ENCODE assay signal across 1 fruit fly cellular context in the genomic region with DNA sequence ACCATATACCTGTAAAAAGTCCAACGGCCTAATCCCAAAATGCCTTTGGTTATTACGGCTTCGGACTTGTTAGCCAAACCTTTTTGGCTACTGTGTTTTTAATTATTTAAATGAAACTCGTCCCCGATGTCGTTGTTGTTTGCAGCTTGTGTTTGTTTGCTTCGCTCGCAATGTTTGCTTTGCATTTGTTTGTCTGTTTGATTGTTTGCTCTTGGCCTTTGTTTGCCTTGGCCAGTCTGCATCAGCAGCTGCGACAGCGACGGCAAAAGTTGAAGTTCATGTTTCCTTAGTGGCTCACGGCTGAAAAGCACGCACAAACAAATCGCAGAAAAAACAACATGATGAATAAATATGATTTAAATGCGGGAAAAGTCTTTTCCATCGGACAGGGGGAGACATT.
TF ChIP-seq lines count a peak whose summit lies in the region.

No protein-coding gene starts in this region.

TF ChIP-seq in whole organism, embryonic, 481 proteins besides CTCF, POLR2A, EP300 and RAD21 (continued from another document and continues in another):
- TF ChIP-seq CG12219 (GFP tag; optimal IDR thresholded peaks at IDR 0.05; lab: Kevin White, UChicago) (peak; percentile 41), CG8924 (tag; optimal IDR thresholded peaks at IDR 0.05; lab: Kevin White, UChicago) (peak; percentile 25), psq (GFP tag; optimal IDR thresholded peaks at IDR 0.05; lab: Kevin White, UChicago) (no peak), br (optimal IDR thresholded peaks at IDR 0.05; lab: Kevin White, UChicago) (no peak), CG8089 (GFP tag; optimal IDR thresholded peaks at IDR 0.05; lab: Kevin White, UChicago) (peak; percentile 50), Oaz (GFP tag; IDR thresholded peaks at IDR 0.05; lab: Robert Waterston, UW) (no peak), gsb (GFP tag; IDR thresholded peaks at IDR 0.05; lab: Robert Waterston, UW) (no peak), sqz (GFP tag; optimal IDR thresholded peaks at IDR 0.05; lab: Kevin White, UChicago) (no peak), org-1 (GFP tag; optimal IDR thresholded peaks at IDR 0.05; lab: Kevin White, UChicago) (peak; percentile 29), BtbVII (GFP tag; optimal IDR thresholded peaks at IDR 0.05; lab: Kevin White, UChicago) (peak; percentile 6), Blimp-1 (GFP tag; optimal IDR thresholded peaks at IDR 0.05; lab: Kevin White, UChicago) (peak; percentile 56), CG11398 (GFP tag; optimal IDR thresholded peaks at IDR 0.05; lab: Kevin White, UChicago) (peak; percentile 44), Sox102F (GFP tag; optimal IDR thresholded peaks at IDR 0.05; lab: Kevin White, UChicago) (peak; percentile 61), ems (GFP tag; optimal IDR thresholded peaks at IDR 0.05; lab: Kevin White, UChicago) (no peak), HHEX (GFP tag; optimal IDR thresholded peaks at IDR 0.05; lab: Kevin White, UChicago) (peak; percentile 36), CG14050 (GFP tag; IDR thresholded peaks at IDR 0.05; lab: Robert Waterston, UW) (no peak), C15 (GFP tag; IDR thresholded peaks at IDR 0.05; lab: Robert Waterston, UW) (no peak), Meics (GFP tag; optimal IDR thresholded peaks at IDR 0.05; lab: Kevin White, UChicago) (peak; percentile 9), btn (GFP tag; optimal IDR thresholded peaks at IDR 0.05; lab: Kevin White, UChicago) (no peak), Hsf (GFP tag; optimal IDR thresholded peaks at IDR 0.05; lab: Kevin White, UChicago) (no peak), sna (GFP tag; IDR thresholded peaks at IDR 0.05; lab: Robert Waterston, UW; ENCODE audit: partially characterized antibody) (no peak), Sox100B (GFP tag; optimal IDR thresholded peaks at IDR 0.05; lab: Kevin White, UChicago) (peak; percentile 54), Awh (GFP tag; IDR thresholded peaks at IDR 0.05; lab: Robert Waterston, UW) (peak; percentile 67; the same call in 1 of the 2 replicates), CG11695 (GFP tag; IDR thresholded peaks at IDR 0.05; lab: Robert Waterston, UW) (no peak), nau (GFP tag; optimal IDR thresholded peaks at IDR 0.05; lab: Kevin White, UChicago) (peak; percentile 72), usp (GFP tag; optimal IDR thresholded peaks at IDR 0.05; lab: Kevin White, UChicago) (no peak), CG13424 (tag; optimal IDR thresholded peaks at IDR 0.05; lab: Kevin White, UChicago) (peak; percentile 12), CG11456 (GFP tag; IDR thresholded peaks at IDR 0.05; lab: Robert Waterston, UW) (no peak), Lpt (GFP tag; optimal IDR thresholded peaks at IDR 0.05; lab: Kevin White, UChicago) (no peak), ro (GFP tag; IDR thresholded peaks at IDR 0.05; lab: Robert Waterston, UW) (no peak), CG18262 (tag; optimal IDR thresholded peaks at IDR 0.05; lab: Kevin White, UChicago) (peak; percentile 33), CG1792 (GFP tag; optimal IDR thresholded peaks at IDR 0.05; lab: Kevin White, UChicago) (peak; percentile 18), sc (optimal IDR thresholded peaks at IDR 0.05; lab: Kevin White, UChicago) (no peak), sc (GFP tag; optimal IDR thresholded peaks at IDR 0.05; lab: Kevin White, UChicago) (peak; percentile 18), Mes4 (GFP tag; optimal IDR thresholded peaks at IDR 0.05; lab: Kevin White, UChicago) (peak; percentile 52), Usf (GFP tag; optimal IDR thresholded peaks at IDR 0.05; lab: Kevin White, UChicago) (no peak), HLHmδ (GFP tag; optimal IDR thresholded peaks at IDR 0.05; lab: Kevin White, UChicago) (no peak), CG2712 (tag; optimal IDR thresholded peaks at IDR 0.05; lab: Kevin White, UChicago) (peak; percentile 33), gsb-n (tag; optimal IDR thresholded peaks at IDR 0.05; lab: Kevin White, UChicago) (peak; percentile 40), Ada2b (GFP tag; IDR thresholded peaks at IDR 0.05; lab: Robert Waterston, UW) (no peak), CG11247 (GFP tag; IDR thresholded peaks at IDR 0.05; lab: Robert Waterston, UW) (no peak), CG6683 (GFP tag; optimal IDR thresholded peaks at IDR 0.05; lab: Kevin White, UChicago) (no peak), eve (GFP tag; optimal IDR thresholded peaks at IDR 0.05; lab: Kevin White, UChicago) (no peak), CG5180 (GFP tag; optimal IDR thresholded peaks at IDR 0.05; lab: Kevin White, UChicago) (peak; percentile 36), CG2875 (GFP tag; optimal IDR thresholded peaks at IDR 0.05; lab: Kevin White, UChicago) (peak; percentile 48), D19B (GFP tag; optimal IDR thresholded peaks at IDR 0.05; lab: Kevin White, UChicago) (no peak), CG3407 (GFP tag; optimal IDR thresholded peaks at IDR 0.05; lab: Kevin White, UChicago) (peak; percentile 61), Trl (optimal IDR thresholded peaks at IDR 0.05; lab: Kevin White, UChicago) (no peak), Trl (GFP tag; optimal IDR thresholded peaks at IDR 0.05; lab: Kevin White, UChicago) (peak; percentile 63), p53 (GFP tag; optimal IDR thresholded peaks at IDR 0.05; lab: Kevin White, UChicago) (peak; percentile 13), jing (GFP tag; optimal IDR thresholded peaks at IDR 0.05; lab: Kevin White, UChicago) (no peak), lov (optimal IDR thresholded peaks at IDR 0.05; lab: Kevin White, UChicago) (no peak), lov (GFP tag; IDR thresholded peaks at IDR 0.05; lab: Robert Waterston, UW) (peak; percentile 44; the same call in 1 of the 3 replicates), Hr78 (GFP tag; optimal IDR thresholded peaks at IDR 0.05; lab: Kevin White, UChicago) (no peak), CG7839 (tag; optimal IDR thresholded peaks at IDR 0.05; lab: Kevin White, UChicago) (peak; percentile 18), onecut (GFP tag; IDR thresholded peaks at IDR 0.05; lab: Robert Waterston, UW) (peak; percentile 36; the same call in 1 of the 2 replicates), CG10267 (tag; optimal IDR thresholded peaks at IDR 0.05; lab: Kevin White, UChicago) (no peak), CG17186 (GFP tag; optimal IDR thresholded peaks at IDR 0.05; lab: Kevin White, UChicago) (peak; percentile 19), CG14441 (GFP tag; IDR thresholded peaks at IDR 0.05; lab: Robert Waterston, UW) (0 out of 2 replicates have a peak, but pooled peaks have one; percentile 31), CG17328 (GFP tag; IDR thresholded peaks at IDR 0.05; lab: Robert Waterston, UW) (peak; percentile 23; the same call in 1 of the 2 replicates), CG1647 (GFP tag; optimal IDR thresholded peaks at IDR 0.05; lab: Kevin White, UChicago) (no peak), dysf (GFP tag; IDR thresholded peaks at IDR 0.05; lab: Robert Waterston, UW) (peak; percentile 38; the same call in 1 of the 3 replicates), pho (GFP tag; optimal IDR thresholded peaks at IDR 0.05; lab: Kevin White, UChicago) (no peak), CG8388 (GFP tag; optimal IDR thresholded peaks at IDR 0.05; lab: Kevin White, UChicago) (peak; percentile 1), chinmo (GFP tag; IDR thresholded peaks at IDR 0.05; lab: Robert Waterston, UW; ENCODE audit: partially characterized antibody) (no peak), CG8281 (tag; optimal IDR thresholded peaks at IDR 0.05; lab: Kevin White, UChicago) (peak; percentile 13), so (GFP tag; IDR thresholded peaks at IDR 0.05; lab: Robert Waterston, UW) (peak; percentile 60; the same call in 2 of the 3 replicates), CG15269 (tag; optimal IDR thresholded peaks at IDR 0.05; lab: Kevin White, UChicago) (peak; percentile 40), cg (GFP tag; optimal IDR thresholded peaks at IDR 0.05; lab: Kevin White, UChicago) (no peak), dpn (GFP tag; optimal IDR thresholded peaks at IDR 0.05; lab: Kevin White, UChicago) (peak in 1 of 2 experiments; percentile 12), CG14014 (GFP tag; IDR thresholded peaks at IDR 0.05; lab: Robert Waterston, UW) (peak; percentile 38; the same call in 1 of the 2 replicates), Chrac-16 (GFP tag; optimal IDR thresholded peaks at IDR 0.05; lab: Kevin White, UChicago) (no peak), CG10654 (GFP tag; optimal IDR thresholded peaks at IDR 0.05; lab: Kevin White, UChicago) (peak; percentile 35), lola (GFP tag; optimal IDR thresholded peaks at IDR 0.05; lab: Kevin White, UChicago) (no peak), CG10147 (GFP tag; optimal IDR thresholded peaks at IDR 0.05; lab: Kevin White, UChicago) (no peak), NC2β (GFP tag; optimal IDR thresholded peaks at IDR 0.05; lab: Kevin White, UChicago) (peak; percentile 9), CG4424 (GFP tag; optimal IDR thresholded peaks at IDR 0.05; lab: Kevin White, UChicago) (peak; percentile 6), CG5953 (GFP tag; IDR thresholded peaks at IDR 0.05; lab: Robert Waterston, UW) (peak; percentile 72; the same call in 1 of the 2 replicates), CG18599 (GFP tag; optimal IDR thresholded peaks at IDR 0.05; lab: Kevin White, UChicago) (peak; percentile 38), CG13287 (GFP tag; IDR thresholded peaks at IDR 0.05; lab: Robert Waterston, UW; ENCODE audit: partially characterized antibody) (no peak), CG11723 (GFP tag; optimal IDR thresholded peaks at IDR 0.05; lab: Kevin White, UChicago) (peak; percentile 18), maf-S (GFP tag; optimal IDR thresholded peaks at IDR 0.05; lab: Kevin White, UChicago) (no peak), pan (optimal IDR thresholded peaks at IDR 0.05; lab: Kevin White, UChicago) (no peak), pan (GFP tag; optimal IDR thresholded peaks at IDR 0.05 in 1 of 2, IDR thresholded peaks at IDR 0.05 in 1 of 2) (peak in 1 of 2 experiments; percentile 13), CG12155 (GFP tag; optimal IDR thresholded peaks at IDR 0.05; lab: Kevin White, UChicago) (no peak), CG4707 (GFP tag; optimal IDR thresholded peaks at IDR 0.05; lab: Kevin White, UChicago) (peak; percentile 52), CG13296 (GFP tag; optimal IDR thresholded peaks at IDR 0.05; lab: Kevin White, UChicago) (peak; percentile 32), knrl (GFP tag; IDR thresholded peaks at IDR 0.05; lab: Robert Waterston, UW; ENCODE audit: partially characterized antibody) (no peak), pnt (GFP tag; optimal IDR thresholded peaks at IDR 0.05; lab: Kevin White, UChicago) (no peak), mirr (GFP tag; optimal IDR thresholded peaks at IDR 0.05; lab: Kevin White, UChicago) (no peak), Dad (GFP tag; optimal IDR thresholded peaks at IDR 0.05; lab: Kevin White, UChicago) (no peak), bsh (GFP tag; optimal IDR thresholded peaks at IDR 0.05; lab: Kevin White, UChicago) (peak in 1 of 2 experiments; percentile 48), ken (GFP tag; IDR thresholded peaks at IDR 0.05; lab: Robert Waterston, UW) (no peak), MESR4 (GFP tag; optimal IDR thresholded peaks at IDR 0.05; lab: Kevin White, UChicago) (no peak), ash1 (GFP tag; optimal IDR thresholded peaks at IDR 0.05; lab: Kevin White, UChicago) (no peak), bab2 (GFP tag; optimal IDR thresholded peaks at IDR 0.05; lab: Kevin White, UChicago) (peak; percentile 25), Bteb2 (GFP tag; optimal IDR thresholded peaks at IDR 0.05; lab: Kevin White, UChicago) (no peak), luna (GFP tag; optimal IDR thresholded peaks at IDR 0.05; lab: Kevin White, UChicago) (no peak), CG17361 (GFP tag; IDR thresholded peaks at IDR 0.05; lab: Robert Waterston, UW) (0 out of 3 replicates have a peak, but pooled peaks have one; percentile 16), CG7556 (GFP tag; optimal IDR thresholded peaks at IDR 0.05; lab: Kevin White, UChicago) (peak; percentile 9), zfh1 (GFP tag; IDR thresholded peaks at IDR 0.05; lab: Robert Waterston, UW) (peak; percentile 53; the same call in 1 of the 3 replicates), CG8944 (GFP tag; optimal IDR thresholded peaks at IDR 0.05; lab: Kevin White, UChicago) (no peak), Sry-β (GFP tag; optimal IDR thresholded peaks at IDR 0.05; lab: Kevin White, UChicago) (peak; percentile 11), slbo (GFP tag; IDR thresholded peaks at IDR 0.05; lab: Robert Waterston, UW) (0 out of 2 replicates have a peak, but pooled peaks have one; percentile 14), CG12104 (GFP tag; optimal IDR thresholded peaks at IDR 0.05; lab: Kevin White, UChicago) (no peak), ara (GFP tag; IDR thresholded peaks at IDR 0.05; lab: Robert Waterston, UW) (peak; percentile 40; the same call in 1 of the 2 replicates), bcd (GFP tag; optimal IDR thresholded peaks at IDR 0.05; lab: Kevin White, UChicago) (peak; percentile 8), Xrp1 (GFP tag; IDR thresholded peaks at IDR 0.05; lab: Robert Waterston, UW) (peak; percentile 34; the same call in 1 of the 2 replicates), Nf-YB (GFP tag; optimal IDR thresholded peaks at IDR 0.05; lab: Kevin White, UChicago) (no peak), Hmr (GFP tag; optimal IDR thresholded peaks at IDR 0.05; lab: Kevin White, UChicago) (peak; percentile 38), esg (GFP tag; conservative IDR thresholded peaks at IDR 0.05; lab: Robert Waterston, UW) (no peak), rib (GFP tag; IDR thresholded peaks at IDR 0.05; lab: Robert Waterston, UW) (no peak), Camta (GFP tag; optimal IDR thresholded peaks at IDR 0.05; lab: Kevin White, UChicago) (peak; percentile 27), jumu (GFP tag; optimal IDR thresholded peaks at IDR 0.05; lab: Kevin White, UChicago) (no peak), az2 (GFP tag; optimal IDR thresholded peaks at IDR 0.05; lab: Kevin White, UChicago) (no peak), CG7271 (tag; optimal IDR thresholded peaks at IDR 0.05; lab: Kevin White, UChicago) (peak; percentile 53), ewg (GFP tag; optimal IDR thresholded peaks at IDR 0.05; lab: Kevin White, UChicago) (peak; percentile 8), sens (GFP tag; lab: Kevin White, UChicago) (peak; percentile 55), CG31365 (tag; optimal IDR thresholded peaks at IDR 0.05; lab: Kevin White, UChicago) (peak; percentile 48), lab (GFP tag; optimal IDR thresholded peaks at IDR 0.05; lab: Kevin White, UChicago) (peak; percentile 72), CG17802 (tag; optimal IDR thresholded peaks at IDR 0.05; lab: Kevin White, UChicago) (no peak), CG17385 (GFP tag; optimal IDR thresholded peaks at IDR 0.05; lab: Kevin White, UChicago) (peak; percentile 27), CG2678 (tag; optimal IDR thresholded peaks at IDR 0.05; lab: Kevin White, UChicago) (peak; percentile 54), sens-2 (GFP tag; IDR thresholded peaks at IDR 0.05; lab: Robert Waterston, UW) (no peak), Nf-YC (tag; optimal IDR thresholded peaks at IDR 0.05; lab: Kevin White, UChicago) (no peak), CG15601 (tag; optimal IDR thresholded peaks at IDR 0.05; lab: Kevin White, UChicago) (peak; percentile 66), Sin3A (optimal IDR thresholded peaks at IDR 0.05; lab: Kevin White, UChicago) (no peak), hth (optimal IDR thresholded peaks at IDR 0.05; lab: Kevin White, UChicago) (no peak)
